Worm (Caenorhabditis elegans) whole organism, L3 larva: ENCODE data around the gene sel-2.

Source experiments
- R02D3.7 ChIP-seq: fragments of 150-350 bp; optimal IDR thresholded peaks from 2 replicates; lab custom pipeline; 2014; ENCODE audit warnings: missing biosample characterization, missing genetic modification characterization
- ZK546.5 ChIP-seq: sonication (generic microtip); optimal IDR thresholded peaks from 2 replicates; lab custom pipeline; 2017; ENCODE audit warnings: missing biosample characterization, missing genetic modification characterization
- ama-1 ChIP-seq: fragments of 150-350 bp; optimal IDR thresholded peaks from 2 replicates; lab custom pipeline; 2018
- ceh-28 ChIP-seq: fragments of 150-350 bp; optimal IDR thresholded peaks from 2 replicates; lab custom pipeline; 2014; ENCODE audit warnings: missing biosample characterization, missing genetic modification reagents, missing genetic modification characterization
- daf-12 ChIP-seq: fragments of 150-350 bp; optimal IDR thresholded peaks from 2 replicates; lab custom pipeline; 2014; ENCODE audit warnings: missing biosample characterization, missing genetic modification reagents, missing genetic modification characterization
- egl-27 ChIP-seq: sonication (generic microtip); optimal IDR thresholded peaks from 4 replicates; lab custom pipeline; 2017; ENCODE audit warnings: missing biosample characterization, missing genetic modification reagents, missing genetic modification characterization
- elt-1 ChIP-seq: fragments of 150-350 bp; optimal IDR thresholded peaks from 2 replicates; lab custom pipeline; 2014; ENCODE audit warnings: missing biosample characterization, missing genetic modification characterization
- elt-2 ChIP-seq: sonication (generic microtip); optimal IDR thresholded peaks from 2 replicates; lab custom pipeline; 2016; ENCODE audit warnings: missing genetic modification reagents, mild to moderate bottlenecking, missing genetic modification characterization, missing compliant biosample characterization
- elt-3 ChIP-seq, 3 experiments: fragments of 150-350 bp in 1 of 3; sonication (generic microtip) in 2 of 3; optimal IDR thresholded peaks; 2 replicates in 2 of 3; 4 replicates in 1 of 3; lab custom pipeline; 2014 to 2017; ENCODE audit warnings: missing biosample characterization in 3 of 3, missing genetic modification characterization in 3 of 3
- eor-1 ChIP-seq, 2 experiments: fragments of 150-350 bp; optimal IDR thresholded peaks; 2 replicates each; lab custom pipeline; 2014 to 2018; ENCODE audit warnings: missing biosample characterization in 2 of 2, missing genetic modification characterization in 2 of 2
- fkh-2 ChIP-seq: fragments of 150-350 bp; optimal IDR thresholded peaks from 2 replicates; lab custom pipeline; 2014; ENCODE audit warnings: missing biosample characterization, missing genetic modification reagents, missing genetic modification characterization
- hmg-11 ChIP-seq: sonication (generic microtip); optimal IDR thresholded peaks from 2 replicates; lab custom pipeline; 2016; ENCODE audit warnings: missing genetic modification characterization, missing compliant biosample characterization
- lin-15B ChIP-seq: fragments of 150-350 bp; optimal IDR thresholded peaks from 2 replicates; lab custom pipeline; 2014; ENCODE audit warnings: missing biosample characterization, missing genetic modification characterization
- lin-39 ChIP-seq: fragments of 150-350 bp; optimal IDR thresholded peaks from 2 replicates; lab custom pipeline; 2018; ENCODE audit warnings: missing biosample characterization, missing genetic modification reagents, missing genetic modification characterization
- lsy-12 ChIP-seq: sonication (generic microtip); optimal IDR thresholded peaks from 2 replicates; lab custom pipeline; 2016; ENCODE audit warnings: mild to moderate bottlenecking, missing genetic modification characterization, missing compliant biosample characterization
- mdl-1 ChIP-seq: fragments of 150-350 bp; optimal IDR thresholded peaks from 2 replicates; lab custom pipeline; 2014; ENCODE audit warnings: missing biosample characterization, missing genetic modification characterization
- mml-1 ChIP-seq: fragments of 150-350 bp; sonication (generic microtip); optimal IDR thresholded peaks from 3 replicates; lab custom pipeline; 2014; ENCODE audit warnings: missing biosample characterization, missing genetic modification characterization
- nfya-1 ChIP-seq: sonication (generic microtip); optimal IDR thresholded peaks from 2 replicates; lab custom pipeline; 2017; ENCODE audit warnings: missing genetic modification characterization, mild to moderate bottlenecking, missing compliant biosample characterization, antibody characterized with exemption, moderate library complexity; ENCODE audit not compliant: insufficient read depth
- nhr-11 ChIP-seq: fragments of 150-350 bp; optimal IDR thresholded peaks from 2 replicates; lab custom pipeline; 2014; ENCODE audit warnings: missing biosample characterization, missing genetic modification characterization
- nhr-12 ChIP-seq: fragments of 150-350 bp; optimal IDR thresholded peaks from 2 replicates; lab custom pipeline; 2014; ENCODE audit warnings: missing biosample characterization, missing genetic modification characterization
- nhr-23 ChIP-seq: fragments of 150-350 bp; optimal IDR thresholded peaks from 2 replicates; lab custom pipeline; 2014; ENCODE audit warnings: missing biosample characterization, missing genetic modification reagents, missing genetic modification characterization
- nhr-237 ChIP-seq: fragments of 150-350 bp; optimal IDR thresholded peaks from 2 replicates; lab custom pipeline; 2014; ENCODE audit warnings: missing biosample characterization, missing genetic modification characterization
- nhr-25 ChIP-seq: sonication (generic microtip); optimal IDR thresholded peaks from 2 replicates; lab custom pipeline; 2017; ENCODE audit warnings: missing biosample characterization, missing genetic modification characterization
- nhr-28 ChIP-seq: fragments of 150-350 bp; optimal IDR thresholded peaks from 2 replicates; lab custom pipeline; 2014; ENCODE audit warnings: missing biosample characterization, missing genetic modification characterization
- nhr-77 ChIP-seq: fragments of 150-350 bp; optimal IDR thresholded peaks from 2 replicates; lab custom pipeline; 2014; ENCODE audit warnings: missing biosample characterization, missing genetic modification characterization
- pha-4 ChIP-seq: fragments of 150-350 bp; optimal IDR thresholded peaks from 2 replicates; lab custom pipeline; 2014; ENCODE audit warnings: missing biosample characterization, missing genetic modification reagents, missing genetic modification characterization
- pqm-1 ChIP-seq: fragments of 150-350 bp; optimal IDR thresholded peaks from 2 replicates; lab custom pipeline; 2017; ENCODE audit warnings: missing biosample characterization, missing genetic modification characterization, inconsistent platforms
- sea-2 ChIP-seq: fragments of 150-350 bp; sonication (generic microtip); optimal IDR thresholded peaks from 4 replicates; lab custom pipeline; 2014; ENCODE audit warnings: missing biosample characterization, missing genetic modification reagents, missing genetic modification characterization
- skn-1 ChIP-seq: fragments of 150-350 bp; optimal IDR thresholded peaks from 2 replicates; lab custom pipeline; 2014; ENCODE audit warnings: missing biosample characterization, missing genetic modification characterization
- unc-39 ChIP-seq: sonication (generic microtip); optimal IDR thresholded peaks from 4 replicates; lab custom pipeline; 2017; ENCODE audit warnings: missing biosample characterization, missing genetic modification characterization
- unc-62 ChIP-seq: fragments of 150-350 bp; sonication (generic microtip); optimal IDR thresholded peaks from 4 replicates; lab custom pipeline; 2014; ENCODE audit warnings: missing biosample characterization, missing genetic modification reagents, missing genetic modification characterization
- ztf-4 ChIP-seq: fragments of 150-350 bp; optimal IDR thresholded peaks from 2 replicates; lab custom pipeline; 2014; ENCODE audit warnings: missing biosample characterization, missing genetic modification characterization

Gene sel-2

DNA sequence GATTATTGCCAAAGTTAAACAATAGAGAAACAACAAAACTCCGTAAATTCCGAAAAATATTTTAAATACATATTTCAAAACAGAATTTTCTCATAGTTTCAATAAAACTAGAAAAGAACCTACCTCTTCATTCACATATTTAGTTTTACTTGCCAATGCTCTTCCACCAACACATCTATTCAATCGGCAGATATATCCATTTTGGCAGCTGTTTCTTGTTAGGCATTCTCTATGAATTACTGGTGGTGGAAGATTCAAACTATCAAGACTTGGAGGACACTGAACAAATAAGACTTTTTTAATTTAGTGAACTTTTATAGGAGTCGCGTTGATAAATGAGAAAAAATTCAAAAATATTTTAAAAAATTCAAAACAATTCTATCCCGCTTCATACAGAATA, 35.2 kb upstream of the sel-2 start:
- TF ChIP-seq lsy-12 (no peak), nhr-237 (no peak), ztf-4 (tag; lab: Kevin White, UChicago) (no peak), nfya-1 (tag; lab: Kevin White, UChicago) (no peak), nhr-77 (tag; lab: Kevin White, UChicago) (no peak), elt-1 (tag; lab: Kevin White, UChicago) (no peak), lin-15B (tag; lab: Kevin White, UChicago) (no peak), elt-3 (tag; optimal IDR thresholded peaks at IDR 0.05; lab: Kevin White, UChicago) (no peak), mdl-1 (tag; lab: Kevin White, UChicago) (no peak), sea-2 (GFP tag; lab: Kevin White, UChicago) (no peak), nhr-12 (no peak)

DNA sequence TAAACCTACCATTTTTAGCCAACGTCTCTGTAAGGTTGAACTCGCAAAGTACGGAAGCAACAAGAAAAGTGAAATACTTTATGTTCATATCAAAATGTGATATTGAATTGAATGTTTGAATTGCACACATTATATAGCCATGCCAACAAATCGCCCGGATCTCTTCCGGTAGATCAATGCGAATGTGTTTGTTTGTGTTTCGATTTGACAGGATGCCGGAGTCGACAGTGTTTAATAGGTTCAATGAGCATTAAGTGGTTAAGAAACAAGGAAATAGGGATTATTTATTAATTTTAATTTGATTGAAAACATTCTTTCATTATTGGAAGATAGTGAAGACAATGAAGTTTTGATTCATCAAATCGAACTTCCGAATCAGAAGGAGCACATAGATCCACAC, 34.1 kb upstream of the sel-2 start, which contains the start of gene pqn-29:
pqn-29 (minus strand) TSS at position 101 of the 400 bp plus-strand sequence.
- TF ChIP-seq lin-39 (tag; lab: Kevin White, UChicago), result no peak

ce11 chrIII:4643262-4643661, 31.1 kb upstream of the sel-2 start, which contains the start of gene pfas-1:
pfas-1 (minus strand) TSS chrIII:4643310.
- TF ChIP-seq pqm-1, result peak; percentile 57
- TF ChIP-seq nhr-77 (tag; lab: Kevin White, UChicago), result no peak
- TF ChIP-seq nhr-28 (tag; lab: Kevin White, UChicago), result no peak
- TF ChIP-seq elt-2 (tag; lab: Kevin White, UChicago), result peak; percentile 79
- TF ChIP-seq eor-1 (tag; optimal IDR thresholded peaks at IDR 0.05; lab: Kevin White, UChicago), result no peak
- TF ChIP-seq elt-3 (tag; optimal IDR thresholded peaks at IDR 0.05; lab: Kevin White, UChicago), result no peak
- TF ChIP-seq fkh-2 (tag; lab: Kevin White, UChicago), result no peak
- TF ChIP-seq, all 47 proteins: peak for 2

DNA sequence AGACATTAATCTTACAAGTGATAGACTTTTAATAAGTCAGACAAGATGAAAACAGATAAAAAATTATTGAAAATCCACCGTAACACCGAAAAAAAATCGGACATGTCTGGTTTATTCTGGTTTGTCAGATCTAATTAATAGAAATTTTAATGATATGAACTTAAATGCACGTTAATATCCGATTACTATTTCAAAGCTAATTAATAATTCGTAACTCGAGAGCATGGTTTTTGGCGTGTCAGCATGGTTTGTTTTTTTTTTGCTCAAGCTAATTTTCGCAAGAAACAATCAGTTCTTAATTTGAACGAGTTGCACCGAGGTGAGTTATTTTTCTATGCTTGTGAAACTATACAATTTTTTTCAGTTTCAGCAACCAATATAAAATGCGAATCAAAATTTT, 22.8 kb upstream of the sel-2 start, which contains the start of gene clec-153:
clec-153 (plus strand) TSS at position 301 of the 400 bp plus-strand sequence.
- TF ChIP-seq elt-2 (tag; lab: Kevin White, UChicago), result no peak
- TF ChIP-seq pha-4 (tag; lab: Kevin White, UChicago), result no peak
- no peak for TF ChIP-seq hmg-11
- no peak for TF ChIP-seq nhr-23 (tag; lab: Kevin White, UChicago)
- TF ChIP-seq mml-1, result no peak
- TF ChIP-seq ceh-28 (tag; lab: Kevin White, UChicago), result no peak
- TF ChIP-seq nhr-11 (tag; lab: Kevin White, UChicago), result no peak
- no peak for TF ChIP-seq unc-39 (tag; lab: Kevin White, UChicago)
- TF ChIP-seq ZK546.5 (tag; lab: Kevin White, UChicago), result no peak
- no peak for TF ChIP-seq pqm-1
- no peak for TF ChIP-seq nhr-77 (tag; lab: Kevin White, UChicago)
- TF ChIP-seq ama-1 (lab: Kevin White, UChicago), result no peak
- no peak for TF ChIP-seq elt-1 (tag; lab: Kevin White, UChicago)
- no peak for TF ChIP-seq egl-27 (tag; lab: Kevin White, UChicago)
- TF ChIP-seq, all 47 proteins: peak for 0

ce11 chrIII:4628165-4628564, 16.0 kb upstream of the sel-2 start, which contains the start of gene clec-151:
clec-151 (plus strand) TSS chrIII:4628465.
- TF ChIP-seq daf-12 (tag; lab: Kevin White, UChicago), result no peak
- no peak for TF ChIP-seq hmg-11
- TF ChIP-seq lin-15B (tag; lab: Kevin White, UChicago), result no peak
- TF ChIP-seq skn-1, result no peak
- no peak for TF ChIP-seq ztf-4 (tag; lab: Kevin White, UChicago)
- TF ChIP-seq nhr-25, result no peak
- no peak for TF ChIP-seq pha-4 (tag; lab: Kevin White, UChicago)
- TF ChIP-seq R02D3.7, result no peak
- TF ChIP-seq unc-62 (GFP tag; lab: Kevin White, UChicago), result no peak
- no peak for TF ChIP-seq egl-27 (tag; lab: Kevin White, UChicago)
- TF ChIP-seq nhr-11 (tag; lab: Kevin White, UChicago), result no peak
- TF ChIP-seq, all 47 proteins: peak for 0
